Worm (Caenorhabditis elegans) whole organism, L4/young adult: Measurements from ENCODE around the gene sre-37.

Source experiments
- dao-5 ChIP-seq: sonication (generic microtip); optimal IDR thresholded peaks from 2 replicates; lab custom pipeline; 2016; ENCODE audit warnings: missing genotype, missing genetic modification characterization, moderate library complexity, missing compliant biosample characterization
- him-1 ChIP-seq: sonication (generic microtip); optimal IDR thresholded peaks from 2 replicates; lab custom pipeline; 2016; ENCODE audit warnings: missing genotype, missing genetic modification reagents, missing genetic modification characterization, missing compliant biosample characterization

ce11 chrII:12432356-12432755 lies 33.3 kb upstream of the sre-37 start, which contains the start of gene dct-12:
- TF ChIP-seq him-1 (tag; lab: Kevin White, UChicago): no peak
- TF ChIP-seq dao-5: no peak
